Worm (Caenorhabditis elegans): ENCODE measurements around the gene unc-69.

DNA sequence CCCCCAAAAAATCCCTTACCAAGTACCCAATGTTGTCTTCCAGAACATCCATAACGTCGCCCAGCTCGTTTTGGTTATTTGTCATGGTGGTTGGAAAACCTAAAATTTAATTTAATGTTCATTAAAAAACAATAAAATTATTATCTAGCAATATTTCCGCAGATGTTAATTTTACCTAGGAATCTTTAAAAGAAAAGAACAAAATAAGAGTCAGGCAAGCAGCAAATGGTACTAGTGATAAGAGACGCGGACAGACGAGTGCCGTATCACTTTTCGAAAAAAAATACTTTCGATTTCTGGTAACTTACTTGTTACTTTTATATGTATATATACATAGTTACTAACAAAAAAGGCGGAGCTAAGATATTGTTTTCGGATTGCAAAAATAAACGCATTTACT, 7.7 kb upstream of the unc-69 start, which contains the start of gene T07A5.7:
- TF ChIP-seq unc-86 (tag; optimal IDR thresholded peaks at IDR 0.05) (no peak), hlh-30 (tag; optimal IDR thresholded peaks at IDR 0.05; ENCODE audit: insufficient read depth) (no peak), ref-2 (tag; optimal IDR thresholded peaks at IDR 0.05) (no peak), zip-5 (tag; optimal IDR thresholded peaks at IDR 0.05) (no peak), pqm-1 (tag; optimal IDR thresholded peaks at IDR 0.05) (no peak), sox-4 (tag; optimal IDR thresholded peaks at IDR 0.05) (no peak), pha-4 (tag; optimal IDR thresholded peaks at IDR 0.05) (no peak), fkh-6 (tag; optimal IDR thresholded peaks at IDR 0.05) (no peak)
